Worm (Caenorhabditis elegans) whole organism, L1 larva: ENCODE data around the gene rskd-1.
A peak's percentile ranks its signal among the peaks of the same experiment; 100 is the strongest.

Experiments
- ceh-90 ChIP-seq: sonication (generic microtip); optimal IDR thresholded peaks from 2 replicates; lab custom pipeline; 2016; ENCODE audit warnings: missing genetic modification characterization, missing compliant biosample characterization
- ces-1 ChIP-seq: fragments of 150-350 bp; optimal IDR thresholded peaks from 2 replicates; lab custom pipeline; 2014; ENCODE audit warnings: missing biosample characterization, missing genetic modification reagents, missing genetic modification characterization
- dsc-1 ChIP-seq: sonication (generic microtip); optimal IDR thresholded peaks from 2 replicates; lab custom pipeline; 2016; ENCODE audit warnings: mild to moderate bottlenecking, missing genetic modification characterization, missing compliant biosample characterization
- efl-1 ChIP-seq, 4 experiments: fragments of 150-350 bp; optimal IDR thresholded peaks in 3 of 4; peaks in 1 of 4; 1 replicate in 1 of 4; 2 replicates in 3 of 4; lab custom pipeline; 2014; ENCODE audit warnings: missing biosample characterization in 2 of 4, missing genetic modification characterization in 2 of 4, missing genetic modification reagents in 2 of 4
- nhr-12 ChIP-seq: sonication (generic microtip); optimal IDR thresholded peaks from 2 replicates; lab custom pipeline; 2017; ENCODE audit warnings: missing biosample characterization, missing genetic modification characterization
- skn-1 ChIP-seq: fragments of 150-350 bp; optimal IDR thresholded peaks from 2 replicates; lab custom pipeline; 2014; ENCODE audit warnings: missing biosample characterization, missing genetic modification characterization
- snpc-4 ChIP-seq: fragments of 150-350 bp; optimal IDR thresholded peaks from 2 replicates; lab custom pipeline; 2014; ENCODE audit warnings: missing biosample characterization, missing genetic modification characterization
- ztf-4 ChIP-seq: fragments of 150-350 bp; optimal IDR thresholded peaks from 2 replicates; lab custom pipeline; 2014; ENCODE audit warnings: missing biosample characterization, missing genetic modification characterization

ce11 chrV:12244980-12245742 lies 43.3 kb downstream of the rskd-1 start, which contains the start of the genes T04H1.13, slfl-5 and rad-50:
- peak in 1 of 2 experiments; percentile 6 for TF ChIP-seq efl-1 (optimal IDR thresholded peaks at IDR 0.05; lab: Kevin White, UChicago)
- TF ChIP-seq efl-1 (GFP tag; optimal IDR thresholded peaks at IDR 0.05 in 1 of 2; lab: Kevin White, UChicago) = peak in 1 of 2 experiments; percentile 30
- no peak for TF ChIP-seq dsc-1 (tag; lab: Kevin White, UChicago)
- no peak for TF ChIP-seq ztf-4 (tag; lab: Kevin White, UChicago)
- no peak for TF ChIP-seq snpc-4 (tag; lab: Kevin White, UChicago)
- TF ChIP-seq ces-1 (GFP tag; lab: Kevin White, UChicago) = no peak
- no peak for TF ChIP-seq ceh-90
- TF ChIP-seq skn-1 = no peak
- no peak for TF ChIP-seq nhr-12 (tag; lab: Kevin White, UChicago)
